Worm (Caenorhabditis elegans): ENCODE data around the gene F59H6.15.

DNA sequence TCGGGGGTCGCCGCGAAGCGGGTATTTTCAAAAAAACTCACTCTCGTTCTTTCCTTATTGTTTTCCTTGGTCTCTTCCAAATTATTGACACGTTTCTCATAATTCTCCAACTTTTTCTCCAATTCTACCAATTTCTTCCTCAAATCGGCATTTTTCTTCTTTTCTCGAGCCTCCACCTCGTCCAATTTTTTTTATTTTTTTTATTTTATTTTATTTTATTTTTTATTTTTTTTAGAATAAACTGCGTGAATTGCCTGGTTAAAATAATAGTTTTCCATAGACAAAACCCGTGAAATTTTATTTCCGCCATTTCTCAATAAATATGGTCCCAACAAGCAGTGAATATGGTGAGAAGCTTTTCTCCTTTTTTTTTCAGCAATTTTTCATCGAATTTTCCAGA, at the start of gene F59H6.15:
- no peak for TF ChIP-seq ztf-29 (GFP tag; IDR thresholded peaks at IDR 0.05)
- no peak for TF ChIP-seq cog-1 (tag; optimal IDR thresholded peaks at IDR 0.05)
- TF ChIP-seq flt-1 (GFP tag; IDR thresholded peaks at IDR 0.05): no peak
- TF ChIP-seq tab-1 (GFP tag; IDR thresholded peaks at IDR 0.05): no peak
- TF ChIP-seq ref-1 (GFP tag; conservative IDR thresholded peaks at IDR 0.05): no peak
- no peak for TF ChIP-seq T22C8.4 (GFP tag; IDR thresholded peaks at IDR 0.05)

All from whole organism, midembryonic.